Fruit fly (Drosophila melanogaster) whole organism, embryonic: ENCODE measurements around the gene CG32650.

Source experiments
- Asciz ChIP-seq: fragments of 200-800 bp; sonication (Bioruptor generic); optimal IDR thresholded peaks from 2 replicates; lab custom pipeline; 2017; ENCODE audit warnings: missing biosample characterization, mild to moderate bottlenecking, missing genetic modification characterization, missing genetic modification reagents
- Atf3 ChIP-seq: fragments of 200-800 bp; sonication (Bioruptor generic); optimal IDR thresholded peaks from 3 replicates; lab custom pipeline; 2016; ENCODE audit warnings: missing biosample characterization, missing genetic modification characterization
- BEAF-32 ChIP-seq: fragments of 200-800 bp; sonication (Bioruptor generic); optimal IDR thresholded peaks from 3 replicates; lab custom pipeline; 2017; ENCODE audit warnings: missing biosample characterization, missing genetic modification characterization, mild to moderate bottlenecking, moderate library complexity, missing genetic modification reagents
- Bgb ChIP-seq: fragments of 200-800 bp; sonication (Bioruptor generic); IDR thresholded peaks from 2 replicates; pipeline ENCODE4 v1.3.6; 2022; ENCODE audit warnings: missing biosample characterization, missing genetic modification characterization; ENCODE audit not compliant: partially characterized antibody
- CG10565 ChIP-seq: fragments of 200-800 bp; sonication (Bioruptor generic); optimal IDR thresholded peaks from 3 replicates; lab custom pipeline; 2016; ENCODE audit warnings: missing biosample characterization, mild to moderate bottlenecking, missing genetic modification characterization
- CG11247 ChIP-seq: fragments of 200-800 bp; sonication (Bioruptor generic); IDR thresholded peaks from 2 replicates; pipeline ENCODE4 v1.3.6; 2022; ENCODE audit warnings: missing biosample characterization, missing genetic modification characterization
- CG11456 ChIP-seq: fragments of 200-800 bp; sonication (Bioruptor generic); IDR thresholded peaks from 3 replicates; pipeline ENCODE4 v1.3.6; 2022; ENCODE audit warnings: missing biosample characterization, missing genetic modification characterization
- CG12659 ChIP-seq: fragments of 200-800 bp; sonication (Bioruptor generic); optimal IDR thresholded peaks from 3 replicates; lab custom pipeline; 2017; ENCODE audit warnings: mild to moderate bottlenecking, missing biosample characterization, missing genetic modification reagents, missing genetic modification characterization
- CG12769 ChIP-seq: fragments of 200-800 bp; sonication (Bioruptor generic); optimal IDR thresholded peaks from 2 replicates; lab custom pipeline; 2019; ENCODE audit warnings: missing biosample characterization, mild to moderate bottlenecking, missing genetic modification characterization, moderate library complexity
- CG13287 ChIP-seq: fragments of 200-800 bp; sonication (Bioruptor generic); IDR thresholded peaks from 2 replicates; pipeline ENCODE4 v1.3.6; 2022; ENCODE audit warnings: missing biosample characterization, missing genetic modification characterization; ENCODE audit not compliant: partially characterized antibody
- CG1603 ChIP-seq: fragments of 200-800 bp; sonication (Bioruptor generic); optimal IDR thresholded peaks from 2 replicates; lab custom pipeline; 2019; ENCODE audit warnings: missing biosample characterization, mild to moderate bottlenecking, missing genetic modification characterization, moderate library complexity
- CG16813 ChIP-seq: fragments of 200-800 bp; sonication (Bioruptor generic); IDR thresholded peaks from 3 replicates; pipeline ENCODE4 v1.3.6; 2022; ENCODE audit warnings: missing biosample characterization, missing genetic modification characterization; ENCODE audit not compliant: partially characterized antibody
- CG2678 ChIP-seq: fragments of 200-800 bp; sonication (Bioruptor generic); optimal IDR thresholded peaks from 3 replicates; lab custom pipeline; 2019; ENCODE audit warnings: missing biosample characterization, mild to moderate bottlenecking, missing genetic modification characterization, moderate library complexity
- CG3281 ChIP-seq: fragments of 200-800 bp; sonication (Bioruptor generic); optimal IDR thresholded peaks from 3 replicates; lab custom pipeline; 2017; ENCODE audit warnings: missing biosample characterization, mild to moderate bottlenecking, missing genetic modification characterization
- CG4360 ChIP-seq: fragments of 200-800 bp; sonication (Bioruptor generic); IDR thresholded peaks from 2 replicates; pipeline ENCODE4 v1.3.6; 2022; ENCODE audit warnings: missing biosample characterization, missing genetic modification characterization
- CG4854 ChIP-seq: fragments of 200-800 bp; sonication (Bioruptor generic); optimal IDR thresholded peaks from 2 replicates; lab custom pipeline; 2016; ENCODE audit warnings: missing biosample characterization, missing genetic modification characterization, inconsistent platforms
- CG6791 ChIP-seq: fragments of 200-800 bp; sonication (Bioruptor generic); IDR thresholded peaks from 3 replicates; pipeline ENCODE4 v1.3.6; 2022; ENCODE audit warnings: missing biosample characterization, missing genetic modification characterization; ENCODE audit not compliant: partially characterized antibody
- CG8290 ChIP-seq, 3 experiments: fragments of 200-800 bp; sonication (Bioruptor generic); optimal IDR thresholded peaks; 2 replicates each; lab custom pipeline; 2016 to 2019; ENCODE audit warnings: missing biosample characterization in 3 of 3, missing genetic modification characterization in 3 of 3, mild to moderate bottlenecking in 2 of 3, moderate library complexity in 1 of 3
- Camta ChIP-seq: fragments of 200-800 bp; sonication (Bioruptor generic); optimal IDR thresholded peaks from 2 replicates; lab custom pipeline; 2016; ENCODE audit warnings: missing biosample characterization, missing genetic modification characterization
- D19A ChIP-seq: fragments of 200-800 bp; optimal IDR thresholded peaks from 3 replicates; lab custom pipeline; 2019; ENCODE audit warnings: missing biosample characterization, mild to moderate bottlenecking, missing genetic modification characterization, moderate library complexity
- Dp ChIP-seq: fragments of 200-800 bp; sonication (Bioruptor generic); optimal IDR thresholded peaks from 2 replicates; lab custom pipeline; 2018; ENCODE audit warnings: missing biosample characterization, mild to moderate bottlenecking, missing genetic modification characterization, moderate library complexity
- Drgx ChIP-seq: fragments of 200-800 bp; sonication (Bioruptor generic); IDR thresholded peaks from 2 replicates; pipeline ENCODE4 v1.3.6; 2022; ENCODE audit warnings: missing biosample characterization, missing genetic modification characterization
- E2f1 ChIP-seq: fragments of 200-800 bp; sonication (Bioruptor generic); IDR thresholded peaks from 2 replicates; pipeline ENCODE4 v1.3.6; 2022; ENCODE audit warnings: missing biosample characterization, missing genetic modification characterization
- H2.0 ChIP-seq: fragments of 200-800 bp; sonication (Bioruptor generic); IDR thresholded peaks from 2 replicates; pipeline ENCODE4 v1.3.6; 2022; ENCODE audit warnings: missing biosample characterization, missing genetic modification characterization
- HmgZ ChIP-seq: fragments of 200-800 bp; sonication (Bioruptor generic); optimal IDR thresholded peaks from 2 replicates; lab custom pipeline; 2018; ENCODE audit warnings: missing biosample characterization, mild to moderate bottlenecking, missing genetic modification characterization
- Jarid2 ChIP-seq: fragments of 200-800 bp; sonication (Bioruptor generic); optimal IDR thresholded peaks from 3 replicates; lab custom pipeline; 2017; ENCODE audit warnings: mild to moderate bottlenecking, missing biosample characterization, missing genetic modification reagents, missing genetic modification characterization
- Lhr ChIP-seq: fragments of 200-800 bp; sonication (Bioruptor generic); optimal IDR thresholded peaks from 3 replicates; lab custom pipeline; 2017; ENCODE audit warnings: mild to moderate bottlenecking, missing biosample characterization, missing genetic modification reagents, missing genetic modification characterization
- MESR4 ChIP-seq: fragments of 200-800 bp; sonication (Bioruptor generic); optimal IDR thresholded peaks from 2 replicates; lab custom pipeline; 2018; ENCODE audit warnings: missing biosample characterization, mild to moderate bottlenecking, missing genetic modification characterization, moderate library complexity
- MTF-1 ChIP-seq: fragments of 200-800 bp; sonication (Bioruptor generic); optimal IDR thresholded peaks from 2 replicates; lab custom pipeline; 2018; ENCODE audit warnings: missing biosample characterization, mild to moderate bottlenecking, missing genetic modification characterization, borderline replicate concordance
- Myb ChIP-seq: fragments of 200-800 bp; sonication (Bioruptor generic); optimal IDR thresholded peaks from 2 replicates; lab custom pipeline; 2016; ENCODE audit warnings: missing biosample characterization, missing genetic modification characterization
- Opbp ChIP-seq: fragments of 200-800 bp; sonication (Bioruptor generic); IDR thresholded peaks from 3 replicates; pipeline ENCODE4 v1.3.6; 2022; ENCODE audit warnings: missing biosample characterization, missing genetic modification characterization; ENCODE audit not compliant: partially characterized antibody
- PHDP ChIP-seq: fragments of 200-800 bp; sonication (Bioruptor generic); optimal IDR thresholded peaks from 3 replicates; lab custom pipeline; 2018; ENCODE audit warnings: missing biosample characterization, mild to moderate bottlenecking, missing genetic modification characterization, moderate library complexity
- Pdp1 ChIP-seq, 2 experiments: fragments of 200-800 bp; sonication (Bioruptor generic); optimal IDR thresholded peaks; 3 replicates each; lab custom pipeline; 2016; ENCODE audit warnings: missing biosample characterization in 2 of 2, missing genetic modification characterization in 2 of 2, mild to moderate bottlenecking in 1 of 2, moderate library complexity in 1 of 2
- Rfx ChIP-seq: fragments of 200-800 bp; sonication (Bioruptor generic); IDR thresholded peaks from 2 replicates; pipeline ENCODE4 v1.3.6; 2022; ENCODE audit warnings: missing biosample characterization, missing genetic modification characterization
- amos ChIP-seq: fragments of 200-800 bp; sonication (Bioruptor generic); IDR thresholded peaks from 2 replicates; pipeline ENCODE4 v1.3.6; 2022; ENCODE audit warnings: missing biosample characterization, missing genetic modification characterization; ENCODE audit not compliant: partially characterized antibody
- bbx ChIP-seq: fragments of 200-800 bp; sonication (Bioruptor generic); IDR thresholded peaks from 2 replicates; pipeline ENCODE4 v1.3.6; 2022; ENCODE audit warnings: missing biosample characterization, missing genetic modification characterization; ENCODE audit not compliant: partially characterized antibody
- cas ChIP-seq: fragments of 200-800 bp; sonication (Bioruptor generic); IDR thresholded peaks from 2 replicates; pipeline ENCODE4 v1.3.6; 2022; ENCODE audit warnings: missing biosample characterization, missing genetic modification characterization
- chinmo ChIP-seq: fragments of 200-800 bp; sonication (Bioruptor generic); IDR thresholded peaks from 4 replicates; pipeline ENCODE4 v1.3.6; 2022; ENCODE audit warnings: missing biosample characterization, missing genetic modification characterization; ENCODE audit not compliant: partially characterized antibody
- crp ChIP-seq, 2 experiments: fragments of 200-800 bp; sonication (Bioruptor generic); optimal IDR thresholded peaks; 2 replicates in 1 of 2; 3 replicates in 1 of 2; lab custom pipeline; 2017; ENCODE audit warnings: missing biosample characterization in 2 of 2, missing genetic modification characterization in 2 of 2, mild to moderate bottlenecking in 1 of 2, moderate library complexity in 1 of 2
- danr ChIP-seq: fragments of 200-800 bp; sonication (Bioruptor generic); IDR thresholded peaks from 2 replicates; pipeline ENCODE4 v1.3.6; 2022; ENCODE audit warnings: missing biosample characterization, missing genetic modification characterization
- grn ChIP-seq: fragments of 200-800 bp; sonication (Bioruptor generic); optimal IDR thresholded peaks from 3 replicates; lab custom pipeline; 2017; ENCODE audit warnings: missing biosample characterization, missing genetic modification characterization
- mam ChIP-seq: fragments of 200-800 bp; sonication (Bioruptor generic); optimal IDR thresholded peaks from 3 replicates; lab custom pipeline; 2016; ENCODE audit warnings: missing biosample characterization, missing genetic modification characterization
- nau ChIP-seq: fragments of 200-800 bp; sonication (Bioruptor generic); optimal IDR thresholded peaks from 3 replicates; lab custom pipeline; 2017; ENCODE audit warnings: missing biosample characterization, mild to moderate bottlenecking, missing genetic modification characterization, missing genetic modification reagents
- nom ChIP-seq: fragments of 200-800 bp; sonication (Bioruptor generic); optimal IDR thresholded peaks from 2 replicates; lab custom pipeline; 2017; ENCODE audit warnings: missing biosample characterization, missing genetic modification characterization, mild to moderate bottlenecking, moderate library complexity, missing genetic modification reagents
- otp ChIP-seq: fragments of 200-800 bp; sonication (Bioruptor generic); IDR thresholded peaks from 3 replicates; pipeline ENCODE4, ENCODE4 v1.3.6; 2022; ENCODE audit warnings: missing biosample characterization, missing genetic modification characterization
- pnt ChIP-seq: fragments of 200-800 bp; sonication (Bioruptor generic); optimal IDR thresholded peaks from 3 replicates; lab custom pipeline; 2016; ENCODE audit warnings: missing biosample characterization, missing genetic modification characterization
- pzg ChIP-seq: fragments of 200-800 bp; sonication (Bioruptor generic); optimal IDR thresholded peaks from 3 replicates; lab custom pipeline; 2018; ENCODE audit warnings: missing biosample characterization, mild to moderate bottlenecking, missing genetic modification characterization, moderate library complexity
- slou ChIP-seq: fragments of 200-800 bp; sonication (Bioruptor generic); optimal IDR thresholded peaks from 3 replicates; lab custom pipeline; 2016; ENCODE audit warnings: missing biosample characterization, missing genetic modification characterization
- so ChIP-seq: fragments of 200-800 bp; sonication (Bioruptor generic); IDR thresholded peaks from 3 replicates; pipeline ENCODE4 v1.3.6; 2022; ENCODE audit warnings: missing biosample characterization, missing genetic modification characterization
- stwl ChIP-seq: fragments of 200-800 bp; sonication (Bioruptor generic); optimal IDR thresholded peaks from 3 replicates; lab custom pipeline; 2018; ENCODE audit warnings: missing biosample characterization, mild to moderate bottlenecking, missing genetic modification characterization, moderate library complexity
- sug ChIP-seq: fragments of 200-800 bp; optimal IDR thresholded peaks from 2 replicates; lab custom pipeline; 2019; ENCODE audit warnings: missing biosample characterization, mild to moderate bottlenecking, missing genetic modification characterization, moderate library complexity

Gene CG32650

dm6 chrX:12897150-12897549 lies 1.3 kb downstream of the CG32650 start, which contains the start of gene Pde9 (continued):
- TF ChIP-seq CG13287 (peak; percentile 43; the same call in 1 of the 2 replicates), grn (peak; percentile 25), BEAF-32 (peak; percentile 11), PHDP (no peak), pzg (GFP tag; lab: Kevin White, UChicago) (peak; percentile 64), MESR4 (GFP tag; lab: Kevin White, UChicago) (no peak), stwl (tag; lab: Kevin White, UChicago) (peak; percentile 87), CG11456 (no peak), E2f1 (GFP tag; lab: Robert Waterston, UW) (no peak), CG6791 (peak; percentile 53; the same call in 2 of the 3 replicates), CG11247 (GFP tag; lab: Robert Waterston, UW) (no peak), Lhr (peak; percentile 28), CG8290 (GFP tag; optimal IDR thresholded peaks at IDR 0.05; lab: Kevin White, UChicago) (no peak), CG8290 (tag; optimal IDR thresholded peaks at IDR 0.05; lab: Kevin White, UChicago) (peak in 1 of 2 experiments; percentile 44), Rfx (GFP tag; lab: Robert Waterston, UW) (no peak), otp (GFP tag; lab: Robert Waterston, UW) (no peak), CG2678 (tag; lab: Kevin White, UChicago) (no peak), H2.0 (no peak), chinmo (0 out of 4 replicates have a peak, but pooled peaks have one; percentile 31), Myb (GFP tag; lab: Kevin White, UChicago) (peak; percentile 81), HmgZ (peak; percentile 5), danr (no peak), CG16813 (0 out of 3 replicates have a peak, but pooled peaks have one; percentile 10), Jarid2 (peak; percentile 51), CG12659 (GFP tag; lab: Kevin White, UChicago) (peak; percentile 28), CG10565 (GFP tag; lab: Kevin White, UChicago) (no peak), CG1603 (peak; percentile 25), Dp (peak; percentile 63), nau (GFP tag; lab: Kevin White, UChicago) (no peak), sug (tag; lab: Kevin White, UChicago) (no peak), crp (GFP tag; optimal IDR thresholded peaks at IDR 0.05; lab: Kevin White, UChicago) (peak in 1 of 2 experiments; percentile 1), Bgb (GFP tag; lab: Robert Waterston, UW) (no peak), CG4854 (GFP tag; lab: Kevin White, UChicago) (no peak), CG4360 (GFP tag; lab: Robert Waterston, UW) (no peak), Asciz (GFP tag; lab: Kevin White, UChicago) (no peak), bbx (peak; percentile 25), MTF-1 (GFP tag; lab: Kevin White, UChicago) (no peak), slou (no peak), pnt (GFP tag; lab: Kevin White, UChicago) (no peak), Opbp (GFP tag; lab: Robert Waterston, UW) (no peak)

dm6 chrX:12896393-12896792 lies 2.1 kb downstream of the CG32650 start:
- TF ChIP-seq Camta (GFP tag; lab: Kevin White, UChicago): no peak
- TF ChIP-seq CG12769: peak; percentile 3
- TF ChIP-seq stwl (tag; lab: Kevin White, UChicago): peak; percentile 20
- TF ChIP-seq CG3281: no peak
- TF ChIP-seq nom (GFP tag; lab: Kevin White, UChicago): no peak
- TF ChIP-seq mam (GFP tag; lab: Kevin White, UChicago): no peak
- TF ChIP-seq Atf3 (GFP tag; lab: Kevin White, UChicago): no peak
- TF ChIP-seq so: no peak
- TF ChIP-seq Drgx (GFP tag; lab: Robert Waterston, UW): peak; percentile 53
- peak in 1 of 2 experiments; percentile 53 for TF ChIP-seq Pdp1 (GFP tag; optimal IDR thresholded peaks at IDR 0.05; lab: Kevin White, UChicago)
- no peak for TF ChIP-seq D19A (tag; lab: Kevin White, UChicago)
- no peak for TF ChIP-seq pnt (GFP tag; lab: Kevin White, UChicago)
- no peak for TF ChIP-seq amos (GFP tag; lab: Robert Waterston, UW)
- TF ChIP-seq cas (GFP tag; lab: Robert Waterston, UW): 0 out of 2 replicates have a peak, but pooled peaks have one; percentile 15
